Fruit fly (Drosophila melanogaster): ENCODE results near the gene CG15756.

Gene CG15756

dm6 chrX:13542084-13542483, 7.9 kb downstream of the CG15756 start:
- TF ChIP-seq kay (GFP tag; ENCODE audit: borderline replicate concordance): no peak
- no peak for TF ChIP-seq Clk (GFP tag; optimal IDR thresholded peaks at IDR 0.05)
- no peak for TF ChIP-seq CG12768 (GFP tag; optimal IDR thresholded peaks at IDR 0.05)
- no peak for TF ChIP-seq cnc (optimal IDR thresholded peaks at IDR 0.05)
- no peak for TF ChIP-seq CG7101 (tag; optimal IDR thresholded peaks at IDR 0.05)
- no peak for TF ChIP-seq Hr96 (GFP tag; optimal IDR thresholded peaks at IDR 0.05)
- TF ChIP-seq pad (GFP tag; optimal IDR thresholded peaks at IDR 0.05): no peak
- no peak for TF ChIP-seq tj (GFP tag; optimal IDR thresholded peaks at IDR 0.05)
- no peak for TF ChIP-seq Mnt (GFP tag; optimal IDR thresholded peaks at IDR 0.05)
- no peak for TF ChIP-seq CG1620 (GFP tag; optimal IDR thresholded peaks at IDR 0.05)
- no peak for TF ChIP-seq cic (GFP tag; optimal IDR thresholded peaks at IDR 0.05)
- TF ChIP-seq CG5204 (GFP tag; optimal IDR thresholded peaks at IDR 0.05): no peak
- no peak for TF ChIP-seq CG7045 (GFP tag; optimal IDR thresholded peaks at IDR 0.05)

dm6 chrX:13543343-13543742, 9.1 kb downstream of the CG15756 start, which contains the start of gene Cpr12A:
Gene Cpr12A (plus strand): TSS chrX:13543643.
- TF ChIP-seq CG7101 (tag; optimal IDR thresholded peaks at IDR 0.05) (no peak), Mnt (GFP tag; optimal IDR thresholded peaks at IDR 0.05) (no peak), toe (GFP tag; optimal IDR thresholded peaks at IDR 0.05) (no peak), CG5204 (GFP tag; optimal IDR thresholded peaks at IDR 0.05) (no peak), Clk (GFP tag; optimal IDR thresholded peaks at IDR 0.05) (no peak), CG12768 (GFP tag; optimal IDR thresholded peaks at IDR 0.05) (no peak)

dm6 chrX:13555700-13556099, 21.5 kb downstream of the CG15756 start, which contains the start of gene CG11816:
Gene CG11816 (minus strand): TSS chrX:13555800.
- TF ChIP-seq CG7045 (GFP tag; optimal IDR thresholded peaks at IDR 0.05): no peak

- TF ChIP-seq bab1 (GFP tag; optimal IDR thresholded peaks at IDR 0.05): no peak
- no peak for TF ChIP-seq CG5204 (GFP tag; optimal IDR thresholded peaks at IDR 0.05)
- TF ChIP-seq toe (GFP tag; optimal IDR thresholded peaks at IDR 0.05): no peak
- TF ChIP-seq Mnt (GFP tag; optimal IDR thresholded peaks at IDR 0.05): no peak
- no peak for TF ChIP-seq cnc (optimal IDR thresholded peaks at IDR 0.05)
- no peak for TF ChIP-seq CG7045 (GFP tag; optimal IDR thresholded peaks at IDR 0.05)
Observed at dm6 chrX:13556172-13556571, 22.0 kb downstream of the CG15756 start, which contains the start of gene CG32631. Gene CG32631 (plus strand): TSS chrX:13556472.

- TF ChIP-seq pad (GFP tag; optimal IDR thresholded peaks at IDR 0.05) (no peak), kay (GFP tag; ENCODE audit: borderline replicate concordance) (no peak), CG7045 (GFP tag; optimal IDR thresholded peaks at IDR 0.05) (no peak), Hr96 (GFP tag; optimal IDR thresholded peaks at IDR 0.05) (no peak), cic (GFP tag; optimal IDR thresholded peaks at IDR 0.05) (no peak), CG14711 (tag; optimal IDR thresholded peaks at IDR 0.05) (no peak), CG11617 (GFP tag; optimal IDR thresholded peaks at IDR 0.05) (no peak), CG12768 (GFP tag; optimal IDR thresholded peaks at IDR 0.05) (no peak), ovo (GFP tag; optimal IDR thresholded peaks at IDR 0.05) (no peak), tj (GFP tag; optimal IDR thresholded peaks at IDR 0.05) (no peak), CG5204 (GFP tag; optimal IDR thresholded peaks at IDR 0.05) (no peak), CG1620 (GFP tag; optimal IDR thresholded peaks at IDR 0.05) (no peak), toe (GFP tag; optimal IDR thresholded peaks at IDR 0.05) (no peak), Crg-1 (GFP tag; optimal IDR thresholded peaks at IDR 0.05) (no peak), CG33017 (tag; optimal IDR thresholded peaks at IDR 0.05) (no peak), cnc (optimal IDR thresholded peaks at IDR 0.05) (no peak), bab1 (GFP tag; optimal IDR thresholded peaks at IDR 0.05) (no peak), Mnt (GFP tag; optimal IDR thresholded peaks at IDR 0.05) (no peak), Clk (GFP tag; optimal IDR thresholded peaks at IDR 0.05) (no peak)
Observed at dm6 chrX:13561371-13561770, 27.2 kb downstream of the CG15756 start, which contains the start of gene CG32633. Gene CG32633 (plus strand): TSS chrX:13561671.

dm6 chrX:13563042-13563441, 28.8 kb downstream of the CG15756 start:
- TF ChIP-seq kay (GFP tag; ENCODE audit: borderline replicate concordance): peak; percentile 54
- no peak for TF ChIP-seq CG33017 (tag; optimal IDR thresholded peaks at IDR 0.05)
- TF ChIP-seq cnc (optimal IDR thresholded peaks at IDR 0.05): no peak

- TF ChIP-seq CG5204 (GFP tag; optimal IDR thresholded peaks at IDR 0.05) (peak; percentile 1), CG11617 (GFP tag; optimal IDR thresholded peaks at IDR 0.05) (no peak), kay (GFP tag; ENCODE audit: borderline replicate concordance) (no peak), pad (GFP tag; optimal IDR thresholded peaks at IDR 0.05) (peak; percentile 36), ovo (GFP tag; optimal IDR thresholded peaks at IDR 0.05) (peak; percentile 36), Mnt (GFP tag; optimal IDR thresholded peaks at IDR 0.05) (peak; percentile 54), CG33017 (tag; optimal IDR thresholded peaks at IDR 0.05) (no peak), tj (GFP tag; optimal IDR thresholded peaks at IDR 0.05) (peak; percentile 69), bab1 (GFP tag; optimal IDR thresholded peaks at IDR 0.05) (peak; percentile 92), CG14711 (tag; optimal IDR thresholded peaks at IDR 0.05) (peak; percentile 22), cnc (optimal IDR thresholded peaks at IDR 0.05) (no peak), CG7101 (tag; optimal IDR thresholded peaks at IDR 0.05) (peak; percentile 59), CG7045 (GFP tag; optimal IDR thresholded peaks at IDR 0.05) (no peak), Hr96 (GFP tag; optimal IDR thresholded peaks at IDR 0.05) (peak; percentile 73), toe (GFP tag; optimal IDR thresholded peaks at IDR 0.05) (peak; percentile 16), CG12768 (GFP tag; optimal IDR thresholded peaks at IDR 0.05) (no peak), Crg-1 (GFP tag; optimal IDR thresholded peaks at IDR 0.05) (peak; percentile 71), CG1620 (GFP tag; optimal IDR thresholded peaks at IDR 0.05) (peak; percentile 62), Clk (GFP tag; optimal IDR thresholded peaks at IDR 0.05) (no peak), cic (GFP tag; optimal IDR thresholded peaks at IDR 0.05) (peak; percentile 45)
Observed at dm6 chrX:13563483-13564443, 29.6 kb downstream of the CG15756 start, which contains the start of the genes CG46311 and Tpst. Gene CG46311 (plus strand): TSS chrX:13563823. Gene Tpst (plus strand): TSS chrX:13563823.

All from whole organism, adult.